Worm (Caenorhabditis elegans) whole organism, L3 larva: ENCODE results near the gene rpc-11.

Experiments used
- ZK546.5 ChIP-seq: sonication (generic microtip); optimal IDR thresholded peaks from 2 replicates; lab custom pipeline; 2017; ENCODE audit warnings: missing biosample characterization, missing genetic modification characterization
- daf-12 ChIP-seq: fragments of 150-350 bp; optimal IDR thresholded peaks from 2 replicates; lab custom pipeline; 2014; ENCODE audit warnings: missing biosample characterization, missing genetic modification reagents, missing genetic modification characterization
- lsy-12 ChIP-seq: sonication (generic microtip); optimal IDR thresholded peaks from 2 replicates; lab custom pipeline; 2016; ENCODE audit warnings: mild to moderate bottlenecking, missing genetic modification characterization, missing compliant biosample characterization
- mdl-1 ChIP-seq: fragments of 150-350 bp; optimal IDR thresholded peaks from 2 replicates; lab custom pipeline; 2014; ENCODE audit warnings: missing biosample characterization, missing genetic modification characterization
- nhr-43 ChIP-seq: sonication (generic microtip); optimal IDR thresholded peaks from 2 replicates; lab custom pipeline; 2016; ENCODE audit warnings: mild to moderate bottlenecking, missing genetic modification characterization, missing compliant biosample characterization; ENCODE audit not compliant: poor library complexity, severe bottlenecking
- nhr-67 ChIP-seq: fragments of 150-350 bp; optimal IDR thresholded peaks from 2 replicates; lab custom pipeline; 2014; ENCODE audit warnings: missing biosample characterization, missing genetic modification characterization
- snpc-4 ChIP-seq: fragments of 150-350 bp; optimal IDR thresholded peaks from 2 replicates; lab custom pipeline; 2014; ENCODE audit warnings: missing biosample characterization, missing genetic modification characterization
- unc-62 ChIP-seq: fragments of 150-350 bp; sonication (generic microtip); optimal IDR thresholded peaks from 4 replicates; lab custom pipeline; 2014; ENCODE audit warnings: missing biosample characterization, missing genetic modification reagents, missing genetic modification characterization
- ztf-4 ChIP-seq: fragments of 150-350 bp; optimal IDR thresholded peaks from 2 replicates; lab custom pipeline; 2014; ENCODE audit warnings: missing biosample characterization, missing genetic modification characterization

- TF ChIP-seq ZK546.5 (tag; lab: Kevin White, UChicago): no peak
- no peak for TF ChIP-seq unc-62
- no peak for TF ChIP-seq ztf-4 (tag; lab: Kevin White, UChicago)
- TF ChIP-seq snpc-4 (tag; lab: Kevin White, UChicago): no peak
- TF ChIP-seq mdl-1 (tag; lab: Kevin White, UChicago): no peak
- no peak for TF ChIP-seq nhr-43
- no peak for TF ChIP-seq nhr-67 (tag; lab: Kevin White, UChicago)
- TF ChIP-seq daf-12 (tag; lab: Kevin White, UChicago): no peak
- no peak for TF ChIP-seq lsy-12 (tag; lab: Kevin White, UChicago)
These were observed 3.6 kb downstream of the rpc-11 start, which contains the start of gene spp-31 for ce11 chrIV:1406267-1406666.
